Worm (Caenorhabditis elegans): ENCODE data around the gene F58H1.8.

Gene F58H1.8

DNA sequence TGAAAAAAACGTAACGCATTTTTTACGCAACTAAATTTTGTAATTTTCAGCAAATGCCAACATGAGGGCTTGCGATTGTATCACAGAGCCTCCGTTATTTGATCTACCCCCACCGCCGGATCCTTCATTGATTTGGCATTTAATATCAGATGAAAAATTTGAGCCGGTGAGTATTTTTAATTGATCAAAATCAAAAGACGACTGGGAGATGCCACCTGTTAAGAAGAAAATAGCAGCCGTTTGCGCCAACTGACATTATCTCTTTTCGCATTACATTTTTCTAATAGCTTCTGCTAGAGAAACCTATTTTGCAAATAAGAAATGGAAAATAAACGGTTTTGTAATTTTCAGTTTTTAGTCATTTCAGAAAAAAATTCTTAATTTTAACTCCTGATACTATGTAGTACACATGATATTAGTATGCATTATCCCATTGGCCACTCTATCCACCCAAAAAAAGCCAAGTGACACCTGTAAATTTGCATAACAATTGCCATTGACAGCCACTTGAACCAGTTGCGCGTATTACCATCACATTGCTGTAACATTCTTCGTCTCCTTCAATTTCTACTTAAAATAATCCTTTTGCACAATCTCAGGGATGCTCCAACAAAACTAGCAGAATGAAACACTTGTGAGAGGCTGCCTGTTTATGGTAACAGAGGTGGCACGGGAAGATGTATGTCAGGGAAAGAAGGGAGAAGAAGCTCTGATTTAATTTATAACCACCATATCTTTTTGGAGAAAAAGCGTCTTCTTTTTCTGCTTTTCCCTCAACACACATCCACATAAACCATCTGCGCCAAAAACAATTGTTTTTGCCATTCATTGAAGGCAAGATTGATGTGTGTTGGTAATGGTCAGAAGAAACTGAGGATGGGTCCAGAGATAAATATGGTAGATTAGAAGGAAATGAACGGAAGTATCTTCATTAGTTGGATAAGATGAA lies 23.7 kb downstream of the F58H1.8 start, which contains the start of gene F58H1.5:
Gene F58H1.5 (plus strand): TSS at position 51 of the 949 bp plus-strand sequence.
- TF ChIP-seq lir-3 (tag; optimal IDR thresholded peaks at IDR 0.05; ENCODE audit: poor library complexity) (no peak), efl-1 (optimal IDR thresholded peaks at IDR 0.05) (no peak), efl-1 (GFP tag; optimal IDR thresholded peaks at IDR 0.05 in 1 of 2) (peak in 1 of 2 experiments; percentile 82), lin-14 (GFP tag; optimal IDR thresholded peaks at IDR 0.05) (peak; percentile 33)

DNA sequence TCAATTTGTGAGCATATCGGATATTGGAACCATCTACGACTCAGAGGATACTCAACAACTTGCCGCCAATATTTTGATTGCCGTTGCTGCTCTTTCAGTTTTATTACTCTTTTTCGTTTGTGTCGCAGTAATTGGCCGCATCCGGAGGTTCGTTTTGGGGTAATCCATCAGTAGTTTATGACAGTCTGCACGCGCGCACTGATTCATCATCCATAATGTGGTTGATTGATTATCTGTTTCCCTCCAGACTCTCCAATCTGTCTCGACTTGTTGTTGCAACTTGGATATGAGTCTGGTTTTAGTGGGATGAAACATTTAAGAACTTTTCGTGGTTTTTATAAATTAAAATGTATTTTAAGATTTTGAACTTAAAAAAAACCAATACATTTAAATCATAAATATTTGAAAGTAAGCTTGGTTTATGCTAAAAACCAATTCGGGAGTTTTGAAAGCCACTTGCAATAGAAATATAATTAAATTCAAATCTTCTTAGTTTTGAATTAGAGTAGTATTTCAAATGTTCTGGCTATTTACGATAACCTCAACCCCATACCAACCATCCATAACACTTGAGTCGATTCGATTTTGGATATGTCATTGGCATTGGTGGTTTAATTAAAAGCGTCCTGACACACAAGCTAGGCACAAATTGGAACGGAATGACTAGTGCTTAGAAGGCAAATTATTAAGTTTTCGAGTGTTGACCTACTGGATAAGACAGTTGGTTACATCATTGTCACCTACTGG lies 25.3 kb downstream of the F58H1.8 start:
- no peak for TF ChIP-seq blmp-1 (tag; optimal IDR thresholded peaks at IDR 0.05)
- no peak for TF ChIP-seq unc-86 (tag; optimal IDR thresholded peaks at IDR 0.05)
- no peak for TF ChIP-seq efl-1 (optimal IDR thresholded peaks at IDR 0.05)
- peak in 1 of 2 experiments; percentile 53 for TF ChIP-seq efl-1 (GFP tag; optimal IDR thresholded peaks at IDR 0.05 in 1 of 2)
- TF ChIP-seq nhr-11 (tag; optimal IDR thresholded peaks at IDR 0.05) = no peak

DNA sequence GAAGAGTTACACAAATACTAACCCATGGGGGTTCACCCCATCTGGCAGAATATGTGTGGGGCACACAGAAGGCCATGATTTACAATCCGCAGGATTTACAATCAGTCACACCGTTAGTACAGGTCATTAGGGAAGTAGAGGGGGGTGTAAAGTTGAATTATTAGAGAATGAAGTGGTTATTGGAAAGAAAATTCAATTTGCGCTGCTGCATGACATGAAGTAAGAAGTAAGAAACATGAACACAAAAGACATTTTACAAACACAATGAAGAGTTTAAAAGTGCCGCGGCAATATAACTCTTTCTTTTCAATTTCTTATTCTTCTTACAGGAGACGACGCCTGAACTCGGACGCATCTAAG lies 25.9 kb downstream of the F58H1.8 start:
- TF ChIP-seq nhr-47 (tag; optimal IDR thresholded peaks at IDR 0.05) (no peak), dpl-1 (GFP tag; optimal IDR thresholded peaks at IDR 0.05) (no peak), zag-1 (tag; optimal IDR thresholded peaks at IDR 0.05) (no peak), mep-1 (tag; optimal IDR thresholded peaks at IDR 0.05) (no peak), snpc-4 (tag; optimal IDR thresholded peaks at IDR 0.05) (no peak), efl-1 (optimal IDR thresholded peaks at IDR 0.05) (no peak), efl-1 (GFP tag; optimal IDR thresholded peaks at IDR 0.05 in 1 of 2) (peak in 1 of 2 experiments; percentile 20), nhr-237 (tag; optimal IDR thresholded peaks at IDR 0.05) (no peak), efl-3 (GFP tag; optimal IDR thresholded peaks at IDR 0.05) (no peak), fkh-8 (tag; optimal IDR thresholded peaks at IDR 0.05) (no peak), C34B4.2 (tag; optimal IDR thresholded peaks at IDR 0.05) (no peak), fkh-10 (GFP tag; optimal IDR thresholded peaks at IDR 0.05) (peak; percentile 37), pax-3 (tag; optimal IDR thresholded peaks at IDR 0.05) (no peak), sptf-1 (tag; optimal IDR thresholded peaks at IDR 0.05) (no peak), unc-62 (GFP tag; optimal IDR thresholded peaks at IDR 0.05) (no peak), egl-27 (tag; optimal IDR thresholded peaks at IDR 0.05) (no peak), lin-39 (tag; optimal IDR thresholded peaks at IDR 0.05) (no peak), ces-1 (GFP tag; optimal IDR thresholded peaks at IDR 0.05) (no peak)

DNA sequence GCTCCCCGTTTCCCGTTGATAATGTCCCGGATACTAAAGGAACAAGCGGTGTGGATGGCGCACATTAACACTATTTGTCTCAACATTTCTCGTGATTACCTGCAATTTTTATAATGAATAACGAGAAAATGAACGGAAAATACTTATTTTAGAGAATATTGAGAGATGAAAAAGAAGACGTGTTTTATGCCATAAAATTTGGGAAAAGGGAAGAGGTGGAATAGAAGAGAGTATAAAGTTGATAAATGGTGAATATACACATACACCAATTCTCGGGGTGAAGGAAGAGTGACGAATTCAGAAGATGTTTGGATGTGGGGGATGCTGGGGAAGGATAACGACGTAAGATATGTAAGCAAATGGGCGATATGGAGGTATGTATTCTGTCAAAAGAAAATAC lies 29.8 kb downstream of the F58H1.8 start, which contains the start of gene F58H1.7:
Gene F58H1.7 (minus strand): TSS at position 101 of the 400 bp plus-strand sequence.
- TF ChIP-seq irx-1 (tag; optimal IDR thresholded peaks at IDR 0.05) (no peak), pax-3 (tag; optimal IDR thresholded peaks at IDR 0.05) (no peak), egl-13 (tag; optimal IDR thresholded peaks at IDR 0.05) (no peak), efl-3 (GFP tag; optimal IDR thresholded peaks at IDR 0.05) (no peak), elt-3 (tag; optimal IDR thresholded peaks at IDR 0.05) (no peak), fkh-4 (tag; optimal IDR thresholded peaks at IDR 0.05; ENCODE audit: borderline replicate concordance) (no peak), unc-30 (tag; optimal IDR thresholded peaks at IDR 0.05) (no peak), ets-5 (GFP tag; IDR thresholded peaks at IDR 0.05) (no peak)

DNA sequence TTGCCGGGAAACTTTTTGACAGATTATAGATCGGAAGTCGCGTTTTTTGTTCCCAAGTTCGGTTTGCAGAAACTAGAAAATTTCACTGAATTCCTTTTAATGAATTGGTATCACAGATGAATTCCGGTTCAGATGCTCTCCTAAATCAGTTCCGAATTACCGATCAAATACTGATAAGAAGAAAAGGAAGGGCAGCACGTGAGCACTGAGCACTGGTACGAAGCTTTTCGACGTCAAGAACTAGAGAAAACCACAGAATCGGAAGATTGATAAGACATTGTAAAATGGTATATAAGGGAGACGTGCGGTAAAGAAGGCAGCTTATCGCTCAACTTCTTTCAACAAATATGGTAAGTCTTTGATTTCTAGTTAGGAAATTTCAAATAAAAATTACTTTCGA lies 40.3 kb downstream of the F58H1.8 start, which contains the start of gene cpr-1:
Gene cpr-1 (plus strand): TSS at position 319 of the 400 bp plus-strand sequence.
- TF ChIP-seq efl-1 (optimal IDR thresholded peaks at IDR 0.05) (no peak), efl-1 (GFP tag; optimal IDR thresholded peaks at IDR 0.05 in 1 of 2) (peak in 1 of 2 experiments; percentile 78), ceh-63 (GFP tag; optimal IDR thresholded peaks at IDR 0.05) (no peak), jun-1 (tag; optimal IDR thresholded peaks at IDR 0.05) (peak; percentile 11), pax-3 (tag; optimal IDR thresholded peaks at IDR 0.05) (peak; percentile 32), pqm-1 (tag; optimal IDR thresholded peaks at IDR 0.05) (peak; percentile 85), unc-98 (GFP tag; IDR thresholded peaks at IDR 0.05) (no peak), sptf-1 (tag; optimal IDR thresholded peaks at IDR 0.05) (no peak), fos-1 (tag; optimal IDR thresholded peaks at IDR 0.05) (no peak), elt-2 (tag; optimal IDR thresholded peaks at IDR 0.05) (peak; percentile 98), nhr-20 (tag; optimal IDR thresholded peaks at IDR 0.05) (peak; percentile 42), lin-35 (GFP tag; optimal IDR thresholded peaks at IDR 0.05) (peak in 1 of 2 experiments; percentile 41), nhr-71 (tag; optimal IDR thresholded peaks at IDR 0.05) (peak; percentile 17)
